Worm (Caenorhabditis elegans): ENCODE results near the gene T21B4.15.

DNA sequence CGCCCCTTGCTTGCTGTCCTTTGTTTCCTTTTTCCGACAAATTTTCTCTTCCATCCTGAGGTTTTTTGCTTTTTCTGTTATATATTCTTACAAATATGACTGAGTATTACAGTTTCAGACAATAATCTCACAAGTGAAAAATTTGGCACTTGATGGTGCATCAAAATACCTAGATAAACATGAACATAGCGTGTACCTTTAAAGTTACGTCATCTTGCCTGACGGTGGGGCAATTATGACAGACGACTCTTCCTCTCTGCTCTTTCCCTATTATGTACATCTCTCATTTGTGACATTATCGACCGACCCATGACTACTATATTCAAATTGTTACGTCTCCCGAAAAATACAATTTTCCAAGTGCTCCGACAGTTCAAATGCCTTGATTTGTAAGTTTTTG lies 7.4 kb upstream of the T21B4.15 start, which contains the start of gene fbxb-102:
- TF ChIP-seq nhr-76 (tag; optimal IDR thresholded peaks at IDR 0.05) (no peak), snpc-4 (tag; optimal IDR thresholded peaks at IDR 0.05) (no peak), nhr-12 (tag; optimal IDR thresholded peaks at IDR 0.05) (no peak)

All from whole organism, mixed stage, embryonic.